Fruit fly (Drosophila melanogaster) whole organism, adult: ENCODE data around the gene wdb.

Source experiments
- CG11617 ChIP-seq: fragments of 200-800 bp; sonication (Bioruptor generic); optimal IDR thresholded peaks from 2 replicates; lab custom pipeline; 2017; ENCODE audit warnings: mild to moderate bottlenecking, missing biosample characterization, missing genetic modification reagents, missing genetic modification characterization
- CG12768 ChIP-seq: fragments of 200-800 bp; sonication (Bioruptor generic); optimal IDR thresholded peaks from 2 replicates; lab custom pipeline; 2017; ENCODE audit warnings: missing biosample characterization, missing genetic modification characterization, mild to moderate bottlenecking, moderate library complexity, missing genetic modification reagents
- CG14711 ChIP-seq: fragments of 200-800 bp; sonication (Bioruptor generic); optimal IDR thresholded peaks from 2 replicates; lab custom pipeline; 2018; ENCODE audit warnings: missing biosample characterization, mild to moderate bottlenecking, missing genetic modification characterization, moderate library complexity
- CG1620 ChIP-seq: fragments of 200-800 bp; sonication (Bioruptor generic); optimal IDR thresholded peaks from 2 replicates; lab custom pipeline; 2016; ENCODE audit warnings: missing biosample characterization, missing genetic modification characterization
- CG33017 ChIP-seq: fragments of 200-800 bp; sonication (Bioruptor generic); optimal IDR thresholded peaks from 2 replicates; lab custom pipeline; 2018; ENCODE audit warnings: missing biosample characterization, mild to moderate bottlenecking, missing genetic modification characterization, moderate library complexity
- CG5204 ChIP-seq: fragments of 200-800 bp; sonication (Bioruptor generic); optimal IDR thresholded peaks from 2 replicates; lab custom pipeline; 2016; ENCODE audit warnings: missing biosample characterization, missing genetic modification characterization
- CG7045 ChIP-seq: fragments of 200-800 bp; sonication (Bioruptor generic); optimal IDR thresholded peaks from 2 replicates; lab custom pipeline; 2017; ENCODE audit warnings: missing biosample characterization, mild to moderate bottlenecking, missing genetic modification characterization
- CG7101 ChIP-seq: fragments of 200-800 bp; sonication (Bioruptor generic); optimal IDR thresholded peaks from 2 replicates; lab custom pipeline; 2018; ENCODE audit warnings: missing biosample characterization, mild to moderate bottlenecking, missing genetic modification characterization, moderate library complexity
- Clk ChIP-seq: fragments of 200-800 bp; sonication (Bioruptor generic); optimal IDR thresholded peaks from 2 replicates; lab custom pipeline; 2017; ENCODE audit warnings: missing biosample characterization, missing genetic modification characterization
- Crg-1 ChIP-seq: fragments of 200-800 bp; sonication (Bioruptor generic); optimal IDR thresholded peaks from 2 replicates; lab custom pipeline; 2016; ENCODE audit warnings: missing biosample characterization, missing genetic modification characterization
- Hr96 ChIP-seq: fragments of 200-800 bp; sonication (Bioruptor generic); optimal IDR thresholded peaks from 2 replicates; lab custom pipeline; 2016; ENCODE audit warnings: missing biosample characterization, missing genetic modification characterization
- Mnt ChIP-seq: fragments of 200-800 bp; sonication (Bioruptor generic); optimal IDR thresholded peaks from 2 replicates; lab custom pipeline; 2016; ENCODE audit warnings: missing biosample characterization, mild to moderate bottlenecking, missing genetic modification characterization
- bab1 ChIP-seq: fragments of 200-800 bp; sonication (Bioruptor generic); optimal IDR thresholded peaks from 3 replicates; lab custom pipeline; 2019; ENCODE audit warnings: missing biosample characterization, mild to moderate bottlenecking, missing genetic modification characterization, moderate library complexity
- cic ChIP-seq: fragments of 200-800 bp; sonication (Bioruptor generic); optimal IDR thresholded peaks from 2 replicates; lab custom pipeline; 2017; ENCODE audit warnings: missing biosample characterization, mild to moderate bottlenecking, missing genetic modification characterization, moderate library complexity
- cnc ChIP-seq, 2 experiments: fragments of >200 bp; optimal IDR thresholded peaks; 2 replicates each; lab custom pipeline; 2017
- kay ChIP-seq: fragments of 200-800 bp; sonication (Bioruptor generic); peaks from one replicate; lab custom pipeline; 2016; ENCODE audit warnings: missing biosample characterization, missing genetic modification characterization, borderline replicate concordance
- ovo ChIP-seq: fragments of 200-800 bp; sonication (Bioruptor generic); optimal IDR thresholded peaks from 2 replicates; lab custom pipeline; 2016; ENCODE audit warnings: missing biosample characterization, missing genetic modification characterization
- pad ChIP-seq: fragments of 200-800 bp; sonication (Bioruptor generic); optimal IDR thresholded peaks from 3 replicates; lab custom pipeline; 2017; ENCODE audit warnings: missing biosample characterization, missing genetic modification characterization, mild to moderate bottlenecking, moderate library complexity, missing genetic modification reagents
- tj ChIP-seq: fragments of 200-800 bp; sonication (Bioruptor generic); optimal IDR thresholded peaks from 3 replicates; lab custom pipeline; 2017; ENCODE audit warnings: missing biosample characterization, mild to moderate bottlenecking, missing genetic modification characterization, moderate library complexity
- toe ChIP-seq: fragments of 200-800 bp; sonication (Bioruptor generic); optimal IDR thresholded peaks from 2 replicates; lab custom pipeline; 2016; ENCODE audit warnings: missing biosample characterization, missing genetic modification characterization

Gene wdb

DNA sequence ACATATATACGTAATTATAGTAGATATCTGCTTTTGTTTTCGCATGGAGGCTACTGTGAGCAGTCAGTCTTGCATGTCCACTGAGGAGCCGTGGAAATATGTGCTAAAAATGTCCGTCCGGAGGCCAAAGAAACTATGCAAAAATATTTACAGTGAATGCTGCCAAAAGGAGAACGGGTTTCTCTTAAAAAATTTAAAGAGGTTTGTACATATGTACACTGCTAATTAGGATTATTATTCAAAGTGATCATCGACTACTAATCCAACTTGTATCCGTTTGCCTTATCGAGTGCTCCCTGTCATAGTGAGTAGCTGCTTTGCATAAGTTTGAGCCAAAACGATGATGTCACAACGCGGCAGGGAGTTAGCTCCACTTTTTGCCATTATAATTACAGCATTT, 25.1 kb downstream of the wdb start:
- TF ChIP-seq CG14711 (peak; percentile 14), CG1620 (GFP tag; lab: Kevin White, UChicago) (no peak), toe (no peak), Clk (GFP tag; lab: Kevin White, UChicago) (no peak), ovo (no peak), bab1 (peak; percentile 9)

DNA sequence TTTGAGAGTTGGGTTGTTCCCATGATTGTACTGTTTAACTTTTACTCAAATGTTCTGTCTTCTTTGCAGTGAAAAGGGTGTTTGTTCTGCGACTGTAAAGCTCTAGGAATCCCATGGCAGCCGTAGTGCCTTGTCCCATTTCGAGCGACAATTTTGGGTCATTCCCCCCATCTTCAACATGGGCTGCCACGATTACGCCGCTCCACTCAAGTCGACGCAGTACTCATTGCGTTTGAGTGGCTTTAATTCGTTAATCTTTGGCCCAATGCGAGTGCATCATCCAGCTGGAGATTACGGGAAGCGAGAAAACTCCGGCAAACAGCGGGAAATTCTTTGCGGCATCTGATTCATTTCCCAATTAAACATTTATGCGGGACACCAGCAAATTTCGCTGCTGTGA, 25.6 kb downstream of the wdb start:
- TF ChIP-seq CG11617 (GFP tag; lab: Kevin White, UChicago) (no peak), CG14711 (no peak), ovo (no peak), CG7045 (no peak), Hr96 (no peak), Mnt (no peak), cnc (optimal IDR thresholded peaks at IDR 0.05; lab: Kevin White, UChicago) (no peak), Clk (GFP tag; lab: Kevin White, UChicago) (no peak), pad (no peak), CG7101 (tag; lab: Kevin White, UChicago) (no peak), bab1 (no peak), CG33017 (tag; lab: Kevin White, UChicago) (no peak), CG5204 (GFP tag; lab: Kevin White, UChicago) (no peak)

DNA sequence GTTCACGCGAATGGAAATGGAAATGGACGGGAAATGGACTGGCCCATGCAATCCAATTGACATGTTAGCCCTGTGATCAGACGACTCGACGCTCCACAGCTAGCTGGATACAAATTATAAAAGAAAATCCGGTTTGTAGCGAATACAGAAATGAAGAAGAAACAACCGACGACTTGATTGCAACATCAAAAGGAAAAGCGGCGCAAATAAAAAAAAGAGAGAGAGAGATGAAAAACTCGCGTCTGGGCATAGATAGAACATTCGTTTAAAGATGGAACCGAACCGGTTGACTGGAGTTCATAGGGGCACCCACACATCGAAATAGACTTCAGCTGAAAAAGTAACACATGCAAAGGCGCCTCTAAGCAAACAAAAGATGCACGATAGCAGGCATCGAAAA, 26.2 kb downstream of the wdb start:
- TF ChIP-seq CG14711 (no peak), kay (GFP tag; lab: Kevin White, UChicago) (peak; percentile 52)

DNA sequence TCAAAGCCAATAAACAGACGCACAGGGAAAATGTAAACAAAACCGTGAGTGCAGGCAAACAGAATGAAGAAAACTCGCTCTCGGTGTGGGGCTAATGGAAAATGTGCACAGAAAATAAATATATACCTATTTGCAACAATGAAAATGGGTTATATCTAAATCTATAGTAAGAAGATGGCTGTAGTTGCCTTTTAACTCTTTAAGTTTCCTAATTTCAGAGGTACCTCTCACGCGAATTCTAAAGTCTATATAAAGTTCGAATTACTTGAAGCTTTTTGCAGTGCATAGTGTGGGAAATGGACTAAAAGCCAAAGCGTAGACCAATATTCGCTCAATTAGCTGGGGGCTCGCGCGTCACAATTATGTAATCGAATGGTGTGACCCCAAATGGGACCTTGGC, 27.1 kb downstream of the wdb start:
- TF ChIP-seq CG14711: peak; percentile 39
- TF ChIP-seq cnc (optimal IDR thresholded peaks at IDR 0.05; lab: Kevin White, UChicago): no peak
- TF ChIP-seq ovo: no peak
- TF ChIP-seq CG12768 (GFP tag; lab: Kevin White, UChicago): peak; percentile 29
- TF ChIP-seq Crg-1 (GFP tag; lab: Kevin White, UChicago): no peak
- TF ChIP-seq Clk (GFP tag; lab: Kevin White, UChicago): no peak
- TF ChIP-seq tj: no peak
- TF ChIP-seq Hr96: no peak
- TF ChIP-seq CG5204 (GFP tag; lab: Kevin White, UChicago): no peak
- no peak for TF ChIP-seq cic
- TF ChIP-seq CG11617 (GFP tag; lab: Kevin White, UChicago): peak; percentile 5
- peak; percentile 51 for TF ChIP-seq bab1
- TF ChIP-seq CG7101 (tag; lab: Kevin White, UChicago): peak; percentile 18
- TF ChIP-seq CG33017 (tag; lab: Kevin White, UChicago): peak; percentile 49
- TF ChIP-seq CG1620 (GFP tag; lab: Kevin White, UChicago): no peak
- TF ChIP-seq Mnt: no peak
- peak; percentile 14 for TF ChIP-seq CG7045
- no peak for TF ChIP-seq pad
- no peak for TF ChIP-seq toe
- TF ChIP-seq kay (GFP tag; lab: Kevin White, UChicago): no peak

DNA sequence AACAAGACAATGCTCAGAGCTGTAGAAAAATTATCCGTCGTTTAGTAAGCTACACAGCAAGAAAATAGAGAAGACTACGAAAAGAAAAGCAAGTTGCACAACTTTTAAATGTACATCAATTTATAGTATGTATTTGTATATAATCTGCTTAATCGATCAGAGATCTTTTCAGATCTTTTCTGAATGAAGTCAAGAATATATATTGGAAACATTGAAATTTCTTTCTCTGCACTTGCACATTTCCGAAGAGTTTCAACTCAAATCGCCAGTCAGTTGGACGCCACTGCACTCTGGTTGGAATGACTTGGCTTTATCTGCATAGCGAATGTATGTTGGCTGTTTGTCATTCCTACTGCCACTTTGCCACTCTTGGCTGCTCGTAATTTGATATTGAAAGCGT, 28.1 kb downstream of the wdb start:
- peak in 1 of 2 experiments; percentile 2 for TF ChIP-seq cnc (optimal IDR thresholded peaks at IDR 0.05; lab: Kevin White, UChicago)
- TF ChIP-seq CG7101 (tag; lab: Kevin White, UChicago): peak; percentile 53
- TF ChIP-seq CG33017 (tag; lab: Kevin White, UChicago): peak; percentile 43
- TF ChIP-seq Mnt: no peak
- peak; percentile 10 for TF ChIP-seq toe
- TF ChIP-seq CG7045: peak; percentile 45
- TF ChIP-seq pad: peak; percentile 32
- peak; percentile 48 for TF ChIP-seq CG5204 (GFP tag; lab: Kevin White, UChicago)
- peak; percentile 57 for TF ChIP-seq CG11617 (GFP tag; lab: Kevin White, UChicago)
- no peak for TF ChIP-seq cic
- peak; percentile 51 for TF ChIP-seq Hr96
- TF ChIP-seq ovo: no peak
- peak; percentile 41 for TF ChIP-seq tj
- no peak for TF ChIP-seq Crg-1 (GFP tag; lab: Kevin White, UChicago)
- TF ChIP-seq CG14711: peak; percentile 73
- no peak for TF ChIP-seq kay (GFP tag; lab: Kevin White, UChicago)
- TF ChIP-seq bab1: peak; percentile 92
- no peak for TF ChIP-seq Clk (GFP tag; lab: Kevin White, UChicago)
- TF ChIP-seq CG12768 (GFP tag; lab: Kevin White, UChicago): no peak
- no peak for TF ChIP-seq CG1620 (GFP tag; lab: Kevin White, UChicago)

DNA sequence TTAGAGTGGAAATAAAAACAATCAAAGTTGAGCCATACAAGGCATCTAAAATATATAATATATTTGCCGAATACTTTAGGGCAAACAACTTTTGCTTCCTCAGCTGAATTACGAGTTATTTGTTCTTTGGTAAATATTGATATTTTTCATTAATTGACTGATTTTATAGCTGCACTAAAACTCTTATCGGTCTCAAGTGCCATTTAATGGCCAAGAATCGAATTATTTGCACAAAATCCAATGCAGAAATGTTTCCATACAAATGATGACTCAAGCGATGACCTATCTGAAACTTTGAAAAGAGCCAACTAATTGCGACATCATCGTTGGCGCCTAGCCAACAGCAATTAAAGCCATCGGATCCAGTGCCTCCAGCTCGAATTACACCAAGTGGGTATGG, 28.7 kb downstream of the wdb start:
- no peak for TF ChIP-seq CG14711
- peak; percentile 80 for TF ChIP-seq kay (GFP tag; lab: Kevin White, UChicago)
- TF ChIP-seq cic: peak; percentile 85
- TF ChIP-seq CG12768 (GFP tag; lab: Kevin White, UChicago): no peak

DNA sequence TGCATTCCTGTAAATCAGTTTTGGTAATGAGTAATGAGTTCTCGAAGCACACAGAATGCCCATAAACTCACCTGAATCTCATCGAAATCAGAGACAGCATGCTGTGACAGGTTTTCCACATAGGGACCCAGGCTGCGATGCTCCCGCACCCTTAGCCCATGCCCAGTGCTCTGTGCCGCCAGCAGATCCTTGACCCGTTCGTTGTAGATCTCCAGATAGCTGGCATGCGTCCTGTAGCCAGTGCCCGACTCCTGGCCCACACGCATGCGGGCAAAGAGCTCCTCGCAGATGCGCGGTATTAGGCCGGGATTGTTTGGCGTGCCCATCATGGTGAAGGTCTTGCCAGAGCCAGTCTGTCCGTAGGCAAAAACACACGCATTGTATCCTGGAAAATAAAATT, 29.3 kb downstream of the wdb start:
- TF ChIP-seq cic (no peak), cnc (optimal IDR thresholded peaks at IDR 0.05; lab: Kevin White, UChicago) (no peak)

DNA sequence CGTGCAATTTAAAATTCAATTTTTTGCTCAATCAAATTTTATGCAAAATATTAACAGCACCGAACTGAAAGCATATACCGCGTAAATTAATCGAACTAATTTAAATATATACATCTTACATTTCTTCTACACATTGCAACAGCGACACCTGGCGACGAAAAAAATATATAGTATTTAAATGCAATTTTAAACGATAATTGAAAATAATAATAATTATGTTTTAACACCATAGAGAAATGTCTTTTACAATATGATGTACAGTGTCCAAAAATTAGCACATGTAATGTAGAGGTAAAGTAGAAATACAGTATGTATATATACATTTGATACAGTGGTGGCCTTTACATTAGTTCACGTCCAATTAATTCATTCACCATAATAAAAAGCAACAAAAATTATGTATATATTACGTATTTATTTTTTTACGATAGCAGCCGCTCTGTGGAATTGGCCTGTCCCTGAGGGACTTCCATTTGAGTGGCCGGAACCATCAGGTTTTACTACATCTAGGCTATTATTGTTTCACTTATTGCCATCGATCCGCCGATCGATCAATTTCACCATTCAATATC, 34.6 kb downstream of the wdb start:
- TF ChIP-seq Mnt (no peak), cic (no peak), bab1 (no peak), CG7045 (no peak), Hr96 (no peak), Crg-1 (GFP tag; lab: Kevin White, UChicago) (no peak), CG14711 (no peak), CG7101 (tag; lab: Kevin White, UChicago) (no peak), CG11617 (GFP tag; lab: Kevin White, UChicago) (no peak), CG5204 (GFP tag; lab: Kevin White, UChicago) (no peak), toe (no peak)
